Fruit fly (Drosophila melanogaster) whole organism: ENCODE measurements around the gene CG14631.

Experiments
- CG8478 ChIP-seq: fragments of >200 bp; optimal IDR thresholded peaks from 2 replicates; lab custom pipeline; 2018; ENCODE audit warnings: inconsistent platforms
- Dll ChIP-seq: fragments of >200 bp; optimal IDR thresholded peaks from 2 replicates; lab custom pipeline; 2017
- EcR ChIP-seq, 2 experiments: fragments of >200 bp; optimal IDR thresholded peaks; 2 replicates each; lab custom pipeline; 2017; ENCODE audit warnings: missing biosample characterization in 2 of 2, missing genetic modification characterization in 2 of 2, missing genetic modification reagents in 2 of 2
- pan ChIP-seq: fragments of >200 bp; optimal IDR thresholded peaks from 2 replicates; lab custom pipeline; 2017
- psq ChIP-seq: fragments of >200 bp; optimal IDR thresholded peaks from 2 replicates; lab custom pipeline; 2017
- usp ChIP-seq: fragments of >200 bp; optimal IDR thresholded peaks from 2 replicates; lab custom pipeline; 2017; ENCODE audit warnings: missing biosample characterization, missing genetic modification characterization, mixed read lengths

DNA sequence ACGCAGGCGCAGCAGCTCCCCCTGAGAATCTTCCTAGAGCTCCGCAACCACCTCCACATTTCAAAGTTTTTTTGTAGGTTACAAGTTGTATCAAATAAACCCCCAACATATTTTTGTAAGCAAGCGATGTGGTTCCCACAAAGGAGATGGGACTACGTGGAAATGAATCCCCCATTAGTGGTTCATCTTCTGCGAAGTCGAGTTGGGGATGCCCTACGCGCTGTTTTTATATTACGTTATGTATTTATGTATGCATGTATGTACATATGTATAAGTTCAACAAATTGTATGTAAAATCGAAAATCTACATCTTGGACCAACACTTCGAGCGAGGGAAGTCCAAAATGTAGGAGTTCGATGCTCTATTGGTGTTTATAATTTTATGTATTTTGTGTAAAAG, 34.1 kb downstream of the CG14631 start, which contains the start of gene CG42259:
- no peak for TF ChIP-seq pan
- TF ChIP-seq CG8478 (lab: Kevin White, UChicago), result no peak
- TF ChIP-seq EcR (GFP tag; optimal IDR thresholded peaks at IDR 0.05; lab: Kevin White, UChicago), result no peak
- no peak for TF ChIP-seq Dll (lab: Kevin White, UChicago)
- no peak for TF ChIP-seq usp (GFP tag; lab: Kevin White, UChicago)
- TF ChIP-seq psq (lab: Kevin White, UChicago), result no peak
